Worm (Caenorhabditis elegans) whole organism, L4 larva: ENCODE data around the gene nspe-6.
A peak's percentile ranks its signal among the peaks of the same experiment; 100 is the strongest.

Experiments
- D1046.2 ChIP-seq: fragments of 200-800 bp; sonication (Bioruptor generic); IDR thresholded peaks from 2 replicates; pipeline ENCODE4 v1.3.6; 2022; ENCODE audit warnings: missing genetic modification characterization, missing compliant biosample characterization
- F10B5.3 ChIP-seq: sonication (generic microtip); optimal IDR thresholded peaks from 2 replicates; lab custom pipeline; 2016; ENCODE audit warnings: mild to moderate bottlenecking, missing genetic modification characterization, missing compliant biosample characterization
- F26F4.8 ChIP-seq: fragments of 200-800 bp; sonication (Bioruptor generic); conservative IDR thresholded peaks from 2 replicates; pipeline ENCODE4 v1.3.6; 2022; ENCODE audit warnings: missing genetic modification characterization, missing compliant biosample characterization
- F37D6.2 ChIP-seq: sonication (generic microtip); optimal IDR thresholded peaks from 2 replicates; lab custom pipeline; 2016; ENCODE audit warnings: mild to moderate bottlenecking, missing genetic modification characterization, missing compliant biosample characterization
- F44E2.7 ChIP-seq: fragments of 200-800 bp; sonication (Bioruptor generic); IDR thresholded peaks from 2 replicates; pipeline ENCODE4 v2.1.2; 2022; ENCODE audit warnings: missing genetic modification characterization, missing compliant biosample characterization
- F49E8.2 ChIP-seq: sonication (generic microtip); optimal IDR thresholded peaks from 2 replicates; lab custom pipeline; 2016; ENCODE audit warnings: missing compliant biosample characterization, mild to moderate bottlenecking, missing genetic modification characterization, borderline replicate concordance
- T26A8.4 ChIP-seq: fragments of 200-800 bp; sonication (Bioruptor generic); IDR thresholded peaks from 2 replicates; pipeline ENCODE4 v1.3.6; 2022; ENCODE audit warnings: missing genetic modification characterization, missing compliant biosample characterization
- Y105C5A.15 ChIP-seq: fragments of 200-800 bp; sonication (Bioruptor generic); IDR thresholded peaks from 2 replicates; pipeline ENCODE4 v1.3.6; 2022; ENCODE audit warnings: missing genetic modification characterization, missing compliant biosample characterization
- Y48G9A.11 ChIP-seq: fragments of 200-800 bp; sonication (Bioruptor generic); IDR thresholded peaks from 2 replicates; pipeline ENCODE4 v1.3.6; 2022; ENCODE audit warnings: missing genetic modification reagents, missing genetic modification characterization, missing compliant biosample characterization
- Y5F2A.4 ChIP-seq: fragments of 200-800 bp; sonication (Bioruptor generic); optimal IDR thresholded peaks from 2 replicates; lab custom pipeline; 2018; ENCODE audit warnings: mild to moderate bottlenecking, missing genetic modification characterization, missing compliant biosample characterization
- aly-2 ChIP-seq: sonication (generic microtip); optimal IDR thresholded peaks from 2 replicates; lab custom pipeline; 2018; ENCODE audit warnings: missing biosample characterization, missing genetic modification characterization
- ama-1 ChIP-seq: fragments of 150-350 bp; optimal IDR thresholded peaks from 2 replicates; lab custom pipeline; 2014; ENCODE audit warnings: inconsistent platforms, mixed read lengths
- attf-4 ChIP-seq: sonication (generic microtip); optimal IDR thresholded peaks from 3 replicates; lab custom pipeline; 2017; ENCODE audit warnings: missing biosample characterization, missing genetic modification characterization
- ceh-44 ChIP-seq: fragments of 200-800 bp; sonication (Bioruptor generic); IDR thresholded peaks from 2 replicates; pipeline ENCODE4 v1.3.6; 2022; ENCODE audit warnings: missing genetic modification reagents, missing genetic modification characterization, missing compliant biosample characterization
- ceh-82 ChIP-seq: sonication (generic microtip); optimal IDR thresholded peaks from 2 replicates; lab custom pipeline; 2017; ENCODE audit warnings: missing biosample characterization, missing genetic modification characterization
- daf-16 ChIP-seq, 3 experiments: sonication (generic microtip); optimal IDR thresholded peaks; 2 replicates each; lab custom pipeline; 2016 to 2017; ENCODE audit warnings: missing genetic modification characterization in 3 of 3, missing genetic modification reagents in 3 of 3, mild to moderate bottlenecking in 2 of 3, missing compliant biosample characterization in 2 of 3, missing biosample characterization in 1 of 3, moderate library complexity in 1 of 3
- daf-19 ChIP-seq: fragments of 200-800 bp; sonication (Bioruptor generic); conservative IDR thresholded peaks from 2 replicates; pipeline ENCODE4 v1.3.6; 2022; ENCODE audit warnings: missing genetic modification characterization, missing compliant biosample characterization
- dmd-9 ChIP-seq: fragments of 200-800 bp; sonication (Bioruptor generic); IDR thresholded peaks from 2 replicates; pipeline ENCODE4 v1.3.6; 2022; ENCODE audit warnings: missing genetic modification reagents, missing genetic modification characterization, missing compliant biosample characterization
- dpl-1 ChIP-seq: fragments of 150-350 bp; optimal IDR thresholded peaks from 2 replicates; lab custom pipeline; 2014; ENCODE audit warnings: missing biosample characterization, missing genetic modification reagents, missing genetic modification characterization
- duxl-1 ChIP-seq: sonication (generic microtip); optimal IDR thresholded peaks from 2 replicates; lab custom pipeline; 2016; ENCODE audit warnings: mild to moderate bottlenecking, missing genetic modification characterization, moderate library complexity, missing compliant biosample characterization; ENCODE audit not compliant: poor library complexity
- egl-43 ChIP-seq: fragments of 200-800 bp; sonication (Bioruptor generic); IDR thresholded peaks from 2 replicates; pipeline ENCODE4 v1.3.6; 2022; ENCODE audit warnings: missing genetic modification reagents, missing genetic modification characterization, missing compliant biosample characterization
- fos-1 ChIP-seq: fragments of 150-350 bp; optimal IDR thresholded peaks from 2 replicates; lab custom pipeline; 2014; ENCODE audit warnings: missing biosample characterization, missing genetic modification characterization
- gei-8 ChIP-seq: fragments of 200-800 bp; sonication (Bioruptor generic); optimal IDR thresholded peaks from 2 replicates; lab custom pipeline; 2018; ENCODE audit warnings: mild to moderate bottlenecking, missing genetic modification characterization, missing compliant biosample characterization
- hif-1 ChIP-seq, 2 experiments: sonication (generic microtip); optimal IDR thresholded peaks; 2 replicates each; lab custom pipeline; 2016 to 2017; ENCODE audit warnings: missing compliant biosample characterization in 2 of 2, missing genetic modification characterization in 2 of 2, missing genetic modification reagents in 2 of 2, missing genotype in 2 of 2, mild to moderate bottlenecking in 1 of 2
- hlh-11 ChIP-seq: fragments of 200-800 bp; sonication (Bioruptor generic); optimal IDR thresholded peaks from 2 replicates; lab custom pipeline; 2018; ENCODE audit warnings: mild to moderate bottlenecking, missing genetic modification characterization, missing compliant biosample characterization
- hlh-30 ChIP-seq: sonication (generic microtip); optimal IDR thresholded peaks from 2 replicates; lab custom pipeline; 2017; ENCODE audit warnings: antibody characterized with exemption, mild to moderate bottlenecking, missing genetic modification characterization, missing compliant biosample characterization; ENCODE audit not compliant: insufficient read depth
- hmg-1.1 ChIP-seq: fragments of 200-800 bp; sonication (Bioruptor generic); IDR thresholded peaks from 2 replicates; pipeline ENCODE4 v1.3.6; 2022; ENCODE audit warnings: missing genetic modification reagents, missing genetic modification characterization, missing compliant biosample characterization
- lim-7 ChIP-seq: fragments of 200-800 bp; sonication (Bioruptor generic); IDR thresholded peaks from 2 replicates; pipeline ENCODE4 v1.3.6; 2022; ENCODE audit warnings: missing genetic modification characterization, missing compliant biosample characterization
- lir-3 ChIP-seq: sonication (generic microtip); optimal IDR thresholded peaks from 2 replicates; lab custom pipeline; 2016; ENCODE audit warnings: mild to moderate bottlenecking, missing genetic modification characterization, missing compliant biosample characterization
- madf-5 ChIP-seq, 2 experiments: fragments of 200-800 bp; sonication (Bioruptor generic); IDR thresholded peaks; 2 replicates each; pipeline ENCODE4 v1.3.6; 2022; ENCODE audit warnings: missing compliant biosample characterization in 2 of 2, missing genetic modification characterization in 2 of 2
- mxl-2 ChIP-seq: fragments of 200-800 bp; sonication (Bioruptor generic); conservative IDR thresholded peaks from 2 replicates; pipeline ENCODE4 v1.3.6; 2022; ENCODE audit warnings: missing genetic modification reagents, missing genetic modification characterization, missing compliant biosample characterization
- mxl-3 ChIP-seq: fragments of 200-800 bp; sonication (Bioruptor generic); optimal IDR thresholded peaks from 2 replicates; lab custom pipeline; 2018; ENCODE audit warnings: mild to moderate bottlenecking, missing genetic modification characterization, missing compliant biosample characterization
- nhr-11 ChIP-seq: fragments of 150-350 bp; optimal IDR thresholded peaks from 2 replicates; lab custom pipeline; 2014; ENCODE audit warnings: missing biosample characterization, missing genetic modification characterization
- nhr-111 ChIP-seq: fragments of 200-800 bp; sonication (Bioruptor generic); optimal IDR thresholded peaks from 2 replicates; lab custom pipeline; 2018; ENCODE audit warnings: mild to moderate bottlenecking, missing genetic modification characterization, missing compliant biosample characterization
- nhr-237 ChIP-seq: sonication (generic microtip); optimal IDR thresholded peaks from 2 replicates; lab custom pipeline; 2017; ENCODE audit warnings: missing biosample characterization, missing genetic modification characterization
- nhr-28 ChIP-seq: fragments of 150-350 bp; optimal IDR thresholded peaks from 2 replicates; lab custom pipeline; 2014; ENCODE audit warnings: missing biosample characterization, missing genetic modification characterization
- nhr-42 ChIP-seq: fragments of 200-800 bp; sonication (Bioruptor generic); IDR thresholded peaks from 2 replicates; pipeline ENCODE4 v1.3.6; 2022; ENCODE audit warnings: missing genetic modification characterization, missing compliant biosample characterization
- nhr-6 ChIP-seq: fragments of 150-350 bp; optimal IDR thresholded peaks from 2 replicates; lab custom pipeline; 2014; ENCODE audit warnings: missing biosample characterization, missing genetic modification characterization
- nhr-77 ChIP-seq: fragments of 150-350 bp; optimal IDR thresholded peaks from 2 replicates; lab custom pipeline; 2014; ENCODE audit warnings: missing biosample characterization, missing genetic modification characterization
- pha-4 ChIP-seq, 2 experiments: fragments of 150-350 bp in 1 of 2; fragments of 200-800 bp in 1 of 2; sonication (Bioruptor generic) in 1 of 2; IDR thresholded peaks in 1 of 2; optimal IDR thresholded peaks in 1 of 2; 2 replicates each; pipeline versions ENCODE4 v1.3.6 to Lab custom; 2014 to 2022; ENCODE audit warnings: missing genetic modification characterization in 2 of 2, missing genetic modification reagents in 2 of 2, missing biosample characterization in 1 of 2, missing compliant biosample characterization in 1 of 2
- rbr-2 ChIP-seq: sonication (generic microtip); optimal IDR thresholded peaks from 2 replicates; lab custom pipeline; 2016; ENCODE audit warnings: missing genotype, missing genetic modification characterization, missing compliant biosample characterization
- saeg-2 ChIP-seq: fragments of 200-800 bp; sonication (Bioruptor generic); IDR thresholded peaks from 2 replicates; pipeline ENCODE4 v1.3.6; 2022; ENCODE audit warnings: missing genetic modification reagents, missing genetic modification characterization, missing compliant biosample characterization
- sdz-12 ChIP-seq: fragments of 200-800 bp; sonication (Bioruptor generic); optimal IDR thresholded peaks from 2 replicates; lab custom pipeline; 2018; ENCODE audit warnings: mild to moderate bottlenecking, missing genetic modification characterization, missing compliant biosample characterization
- skn-1 ChIP-seq: fragments of 150-350 bp; optimal IDR thresholded peaks from 2 replicates; lab custom pipeline; 2014; ENCODE audit warnings: missing biosample characterization, missing genetic modification characterization
- unc-39 ChIP-seq: sonication (generic microtip); optimal IDR thresholded peaks from 2 replicates; lab custom pipeline; 2017; ENCODE audit warnings: missing biosample characterization, missing genetic modification characterization
- unc-62 ChIP-seq, 3 experiments: fragments of 150-350 bp in 1 of 3; sonication (generic microtip); optimal IDR thresholded peaks in 2 of 3; peaks in 1 of 3; 1 replicate in 1 of 3; 2 replicates in 2 of 3; lab custom pipeline; 2014 to 2017; ENCODE audit warnings: missing biosample characterization in 3 of 3, missing genetic modification characterization in 3 of 3, missing genetic modification reagents in 3 of 3, missing genotype in 1 of 3
- zag-1 ChIP-seq: fragments of 150-350 bp; optimal IDR thresholded peaks from 2 replicates; lab custom pipeline; 2014; ENCODE audit warnings: missing biosample characterization, missing genetic modification characterization
- zfp-2 ChIP-seq: sonication (generic microtip); optimal IDR thresholded peaks from 2 replicates; lab custom pipeline; 2016; ENCODE audit warnings: mild to moderate bottlenecking, missing genetic modification characterization, missing compliant biosample characterization
- zip-2 ChIP-seq: fragments of 150-350 bp; optimal IDR thresholded peaks from 2 replicates; lab custom pipeline; 2014; ENCODE audit warnings: missing biosample characterization, missing genetic modification characterization

The nspe-6 gene

ce11 chrII:12659676-12660371 is 43.8 kb upstream of the nspe-6 start (continued):
- TF ChIP-seq Y105C5A.15 (no peak), zip-2 (tag; lab: Kevin White, UChicago) (no peak), F49E8.2 (no peak), gei-8 (GFP tag; lab: Kevin White, UChicago) (no peak), zag-1 (tag; lab: Kevin White, UChicago) (no peak), ama-1 (lab: Kevin White, UChicago) (no peak), lir-3 (tag; lab: Kevin White, UChicago) (no peak), aly-2 (tag; lab: Kevin White, UChicago) (no peak), madf-5 (GFP tag; IDR thresholded peaks at IDR 0.05; lab: Robert Waterston, UW) (no peak), T26A8.4 (GFP tag; lab: Robert Waterston, UW) (no peak), mxl-2 (GFP tag; lab: Robert Waterston, UW) (no peak), D1046.2 (no peak), skn-1 (no peak), nhr-11 (tag; lab: Kevin White, UChicago) (no peak), hif-1 (tag; optimal IDR thresholded peaks at IDR 0.05; lab: Kevin White, UChicago) (peak in 1 of 2 experiments; percentile 48), sdz-12 (GFP tag; lab: Kevin White, UChicago) (no peak), daf-19 (GFP tag; lab: Robert Waterston, UW) (no peak), mxl-3 (GFP tag; lab: Kevin White, UChicago) (peak; percentile 77), fos-1 (tag; lab: Kevin White, UChicago) (no peak), dmd-9 (GFP tag; lab: Robert Waterston, UW) (no peak), nhr-77 (tag; lab: Kevin White, UChicago) (no peak), egl-43 (GFP tag; lab: Robert Waterston, UW) (no peak), dpl-1 (GFP tag; lab: Kevin White, UChicago) (no peak), Y5F2A.4 (GFP tag; lab: Kevin White, UChicago) (no peak), nhr-6 (tag; lab: Kevin White, UChicago) (no peak), nhr-237 (tag; lab: Kevin White, UChicago) (no peak), unc-62 (GFP tag; optimal IDR thresholded peaks at IDR 0.05 in 1 of 2; lab: Kevin White, UChicago) (no peak), unc-62 (tag; optimal IDR thresholded peaks at IDR 0.05; lab: Kevin White, UChicago) (no peak)

- no peak for TF ChIP-seq duxl-1
- no peak for TF ChIP-seq nhr-111
- TF ChIP-seq F26F4.8: no peak
- TF ChIP-seq saeg-2 (GFP tag; lab: Robert Waterston, UW): no peak
- no peak for TF ChIP-seq ama-1 (lab: Kevin White, UChicago)
- TF ChIP-seq unc-39: no peak
- no peak for TF ChIP-seq F10B5.3 (tag; lab: Kevin White, UChicago)
- no peak for TF ChIP-seq attf-4
- TF ChIP-seq lim-7 (GFP tag; lab: Robert Waterston, UW): no peak
- TF ChIP-seq ceh-82: no peak
- TF ChIP-seq ceh-44 (GFP tag; lab: Robert Waterston, UW): no peak
- TF ChIP-seq F37D6.2 (tag; lab: Kevin White, UChicago): no peak
- no peak for TF ChIP-seq zip-2 (tag; lab: Kevin White, UChicago)
- TF ChIP-seq nhr-11 (tag; lab: Kevin White, UChicago): peak; percentile 38
- no peak for TF ChIP-seq pha-4 (GFP tag; IDR thresholded peaks at IDR 0.05; lab: Robert Waterston, UW)
- TF ChIP-seq pha-4 (tag; optimal IDR thresholded peaks at IDR 0.05; lab: Kevin White, UChicago): no peak
- TF ChIP-seq daf-16 (GFP tag; optimal IDR thresholded peaks at IDR 0.05; lab: Kevin White, UChicago): peak in 1 of 2 experiments; percentile 67
- TF ChIP-seq daf-16 (tag; optimal IDR thresholded peaks at IDR 0.05; lab: Kevin White, UChicago): no peak
- no peak for TF ChIP-seq rbr-2 (tag; lab: Kevin White, UChicago)
- TF ChIP-seq zfp-2 (tag; lab: Kevin White, UChicago): no peak
- TF ChIP-seq hlh-11 (tag; lab: Kevin White, UChicago): peak; percentile 9
- TF ChIP-seq hmg-1.1: no peak
- no peak for TF ChIP-seq nhr-237 (tag; lab: Kevin White, UChicago)
- TF ChIP-seq fos-1 (tag; lab: Kevin White, UChicago): no peak
- TF ChIP-seq nhr-42 (GFP tag; lab: Robert Waterston, UW): no peak
- no peak for TF ChIP-seq F44E2.7 (GFP tag; lab: Robert Waterston, UW)
- TF ChIP-seq nhr-28 (tag; lab: Kevin White, UChicago): no peak
- TF ChIP-seq Y48G9A.11: no peak
- peak; percentile 1 for TF ChIP-seq hlh-30 (tag; lab: Kevin White, UChicago)
These were observed 42.4 kb upstream of the nspe-6 start for ce11 chrII:12658409-12658808.
